Worm (Caenorhabditis elegans) whole organism, early embryonic: ENCODE data around the gene ZK816.1.

Experiments used
- B0310.2 ChIP-seq: sonication (generic microtip); optimal IDR thresholded peaks from 2 replicates; lab custom pipeline; 2016; ENCODE audit warnings: mild to moderate bottlenecking, missing genetic modification characterization, missing compliant biosample characterization
- F13C5.2 ChIP-seq: sonication (generic microtip); optimal IDR thresholded peaks from 2 replicates; lab custom pipeline; 2017; ENCODE audit warnings: mild to moderate bottlenecking, missing genetic modification characterization, inconsistent platforms, missing compliant biosample characterization
- aly-1 ChIP-seq: sonication (generic microtip); optimal IDR thresholded peaks from 2 replicates; lab custom pipeline; 2016; ENCODE audit warnings: missing genetic modification characterization, missing compliant biosample characterization
- ama-1 ChIP-seq: fragments of 150-350 bp; optimal IDR thresholded peaks from 2 replicates; lab custom pipeline; 2014
- ceh-13 ChIP-seq: fragments of 200-800 bp; sonication (Bioruptor generic); optimal IDR thresholded peaks from 2 replicates; lab custom pipeline; 2018; ENCODE audit warnings: mild to moderate bottlenecking, missing genetic modification characterization, missing compliant biosample characterization
- ceh-36 ChIP-seq: sonication (generic microtip); optimal IDR thresholded peaks from 2 replicates; lab custom pipeline; 2016; ENCODE audit warnings: missing genetic modification characterization, inconsistent platforms, missing compliant biosample characterization
- ets-7 ChIP-seq: sonication (generic microtip); optimal IDR thresholded peaks from 2 replicates; lab custom pipeline; 2016; ENCODE audit warnings: missing genotype, missing genetic modification characterization, missing compliant biosample characterization
- flt-1 ChIP-seq: fragments of 200-800 bp; sonication (Bioruptor generic); IDR thresholded peaks from 2 replicates; pipeline ENCODE4 v1.3.6; 2022; ENCODE audit warnings: missing genetic modification characterization, missing compliant biosample characterization
- hmbx-1 ChIP-seq: sonication (generic microtip); optimal IDR thresholded peaks from 2 replicates; lab custom pipeline; 2016; ENCODE audit warnings: mild to moderate bottlenecking, missing genetic modification characterization, missing compliant biosample characterization
- hmg-4 ChIP-seq: fragments of 200-800 bp; sonication (Bioruptor generic); optimal IDR thresholded peaks from 2 replicates; lab custom pipeline; 2018; ENCODE audit warnings: mild to moderate bottlenecking, missing genetic modification characterization, missing compliant biosample characterization
- hnd-1 ChIP-seq: sonication (generic microtip); optimal IDR thresholded peaks from 2 replicates; lab custom pipeline; 2016; ENCODE audit warnings: missing genetic modification characterization, missing compliant biosample characterization
- pes-1 ChIP-seq: fragments of 200-800 bp; sonication (Bioruptor generic); IDR thresholded peaks from 2 replicates; pipeline ENCODE4 v1.3.6; 2022; ENCODE audit warnings: missing genetic modification reagents, missing genetic modification characterization, missing compliant biosample characterization
- scrt-1 ChIP-seq: fragments of 200-800 bp; sonication (Bioruptor generic); IDR thresholded peaks from 2 replicates; pipeline ENCODE4 v1.3.6; 2022; ENCODE audit warnings: missing genetic modification characterization, missing compliant biosample characterization
- sea-1 ChIP-seq: fragments of 200-800 bp; sonication (Bioruptor generic); conservative IDR thresholded peaks from 2 replicates; pipeline ENCODE4 v1.3.6; 2022; ENCODE audit warnings: missing genetic modification characterization, missing compliant biosample characterization
- tbx-11 ChIP-seq: fragments of 200-800 bp; sonication (Bioruptor generic); IDR thresholded peaks from 2 replicates; pipeline ENCODE4 v1.3.6; 2022; ENCODE audit warnings: missing genetic modification characterization, missing compliant biosample characterization
- tbx-37 ChIP-seq: fragments of 200-800 bp; sonication (Bioruptor generic); conservative IDR thresholded peaks from 2 replicates; pipeline ENCODE4 v1.3.6; 2022; ENCODE audit warnings: missing genetic modification reagents, missing genetic modification characterization, missing compliant biosample characterization
- tra-4 ChIP-seq: sonication (generic microtip); optimal IDR thresholded peaks from 2 replicates; lab custom pipeline; 2017; ENCODE audit warnings: missing genetic modification characterization, missing compliant biosample characterization

ZK816.1 gene

ce11 chrX:3371264-3371663 lies 19.8 kb downstream of the ZK816.1 start:
- peak; percentile 71 for TF ChIP-seq hnd-1 (tag; lab: Kevin White, UChicago)
- TF ChIP-seq tbx-11 (GFP tag; lab: Robert Waterston, UW), result peak; percentile 84
- TF ChIP-seq ama-1 (lab: Kevin White, UChicago), result no peak
- TF ChIP-seq ceh-36, result peak; percentile 77
- peak; percentile 86 for TF ChIP-seq F13C5.2 (tag; lab: Kevin White, UChicago)
- TF ChIP-seq hmg-4, result peak; percentile 88
- TF ChIP-seq scrt-1, result peak; percentile 93
- peak; percentile 62 for TF ChIP-seq hmbx-1
- peak; percentile 95 for TF ChIP-seq pes-1 (GFP tag; lab: Robert Waterston, UW)
- TF ChIP-seq sea-1 (GFP tag; lab: Robert Waterston, UW), result peak; percentile 92
- peak; percentile 81 for TF ChIP-seq B0310.2 (tag; lab: Kevin White, UChicago)
- peak; percentile 88 for TF ChIP-seq aly-1 (tag; lab: Kevin White, UChicago)
- TF ChIP-seq ceh-13, result peak; percentile 81
- TF ChIP-seq flt-1, result peak; percentile 94
- peak; percentile 71 for TF ChIP-seq tra-4 (tag; lab: Kevin White, UChicago)
- TF ChIP-seq ets-7 (tag; lab: Kevin White, UChicago), result peak; percentile 36
- peak; percentile 90 for TF ChIP-seq tbx-37

- no peak for TF ChIP-seq tbx-11 (GFP tag; lab: Robert Waterston, UW)
- TF ChIP-seq hmg-4, result no peak
- no peak for TF ChIP-seq hmbx-1
- no peak for TF ChIP-seq F13C5.2 (tag; lab: Kevin White, UChicago)
- TF ChIP-seq hnd-1 (tag; lab: Kevin White, UChicago), result no peak
- no peak for TF ChIP-seq sea-1 (GFP tag; lab: Robert Waterston, UW)
- TF ChIP-seq ama-1 (lab: Kevin White, UChicago), result no peak
- no peak for TF ChIP-seq ceh-36
- TF ChIP-seq scrt-1, result no peak
- no peak for TF ChIP-seq ets-7 (tag; lab: Kevin White, UChicago)
- no peak for TF ChIP-seq B0310.2 (tag; lab: Kevin White, UChicago)
- no peak for TF ChIP-seq tbx-37
Observed at ce11 chrX:3374642-3375041, 23.1 kb downstream of the ZK816.1 start, which contains the start of gene clc-3. Gene clc-3 (minus strand): TSS chrX:3374742.

ce11 chrX:3375320-3375719 lies 23.8 kb downstream of the ZK816.1 start:
- TF ChIP-seq F13C5.2 (tag; lab: Kevin White, UChicago) (no peak), ceh-36 (no peak), sea-1 (GFP tag; lab: Robert Waterston, UW) (no peak)

ce11 chrX:3379114-3379513 lies 27.6 kb downstream of the ZK816.1 start, which contains the start of gene sorf-1:
Gene sorf-1 (minus strand): TSS chrX:3379248.
- TF ChIP-seq tra-4 (tag; lab: Kevin White, UChicago) (no peak), tbx-11 (GFP tag; lab: Robert Waterston, UW) (no peak), ama-1 (lab: Kevin White, UChicago) (no peak), scrt-1 (no peak), ets-7 (tag; lab: Kevin White, UChicago) (no peak), B0310.2 (tag; lab: Kevin White, UChicago) (no peak), ceh-36 (no peak), tbx-37 (no peak), hnd-1 (tag; lab: Kevin White, UChicago) (no peak), aly-1 (tag; lab: Kevin White, UChicago) (no peak), hmg-4 (no peak)

- TF ChIP-seq ets-7 (tag; lab: Kevin White, UChicago), result no peak
- TF ChIP-seq B0310.2 (tag; lab: Kevin White, UChicago), result no peak
- no peak for TF ChIP-seq ama-1 (lab: Kevin White, UChicago)
Observed at ce11 chrX:3380167-3380566, 28.7 kb downstream of the ZK816.1 start, which contains the start of gene ZK563.7. Gene ZK563.7 (plus strand): TSS chrX:3380467.

ce11 chrX:3385362-3385761 lies 33.9 kb downstream of the ZK816.1 start, which contains the start of gene acp-1:
Gene acp-1 (minus strand): TSS chrX:3385462.
- TF ChIP-seq tra-4 (tag; lab: Kevin White, UChicago) (no peak), pes-1 (GFP tag; lab: Robert Waterston, UW) (no peak), flt-1 (no peak), hmbx-1 (no peak), ets-7 (tag; lab: Kevin White, UChicago) (no peak), sea-1 (GFP tag; lab: Robert Waterston, UW) (no peak), hnd-1 (tag; lab: Kevin White, UChicago) (no peak)

ce11 chrX:3393562-3393961 lies 42.0 kb downstream of the ZK816.1 start, which contains the start of gene slcf-2:
Gene slcf-2 (plus strand): TSS chrX:3393862.
- TF ChIP-seq tra-4 (tag; lab: Kevin White, UChicago) (no peak), scrt-1 (no peak), ama-1 (lab: Kevin White, UChicago) (no peak), tbx-37 (no peak), F13C5.2 (tag; lab: Kevin White, UChicago) (no peak)

- TF ChIP-seq hmbx-1, result no peak
- no peak for TF ChIP-seq ceh-13
- no peak for TF ChIP-seq flt-1
- no peak for TF ChIP-seq sea-1 (GFP tag; lab: Robert Waterston, UW)
- no peak for TF ChIP-seq pes-1 (GFP tag; lab: Robert Waterston, UW)
- no peak for TF ChIP-seq hnd-1 (tag; lab: Kevin White, UChicago)
- no peak for TF ChIP-seq tbx-11 (GFP tag; lab: Robert Waterston, UW)
- no peak for TF ChIP-seq B0310.2 (tag; lab: Kevin White, UChicago)
- no peak for TF ChIP-seq aly-1 (tag; lab: Kevin White, UChicago)
- TF ChIP-seq scrt-1, result no peak
- no peak for TF ChIP-seq tra-4 (tag; lab: Kevin White, UChicago)
- no peak for TF ChIP-seq hmg-4
- no peak for TF ChIP-seq F13C5.2 (tag; lab: Kevin White, UChicago)
- TF ChIP-seq ceh-36, result no peak
- no peak for TF ChIP-seq tbx-37
- TF ChIP-seq ets-7 (tag; lab: Kevin White, UChicago), result no peak
Observed at ce11 chrX:3396735-3397134, 45.2 kb downstream of the ZK816.1 start.
